Worm (Caenorhabditis elegans): ENCODE data around the gene F23F12.3.

Gene F23F12.3

DNA sequence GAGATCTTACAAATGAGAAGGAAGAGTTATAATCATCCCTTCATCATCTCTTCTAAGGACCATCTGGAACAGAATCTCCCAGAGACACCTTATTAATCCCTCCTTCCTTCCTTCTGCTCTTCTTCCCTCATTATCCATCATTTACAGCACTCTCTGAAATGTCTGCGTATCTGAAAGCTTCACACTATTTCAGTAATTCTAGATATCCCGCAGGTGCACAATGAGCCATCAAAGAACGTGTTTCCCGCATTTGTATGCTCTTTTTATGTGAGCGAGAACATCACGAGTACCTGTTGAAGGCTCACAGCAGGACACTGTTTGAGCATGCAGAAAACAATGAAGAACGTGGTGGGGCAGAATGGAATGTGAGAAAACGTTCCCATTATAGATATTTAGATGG is 23.9 kb upstream of the F23F12.3 start:
- TF ChIP-seq elt-1 (tag; optimal IDR thresholded peaks at IDR 0.05) (no peak), mml-1 (tag; optimal IDR thresholded peaks at IDR 0.05) (no peak), ceh-28 (tag; optimal IDR thresholded peaks at IDR 0.05) (no peak), lsy-12 (tag; optimal IDR thresholded peaks at IDR 0.05) (no peak), nhr-77 (tag; optimal IDR thresholded peaks at IDR 0.05) (no peak), ztf-4 (tag; optimal IDR thresholded peaks at IDR 0.05) (no peak), lin-39 (tag; optimal IDR thresholded peaks at IDR 0.05) (no peak)

DNA sequence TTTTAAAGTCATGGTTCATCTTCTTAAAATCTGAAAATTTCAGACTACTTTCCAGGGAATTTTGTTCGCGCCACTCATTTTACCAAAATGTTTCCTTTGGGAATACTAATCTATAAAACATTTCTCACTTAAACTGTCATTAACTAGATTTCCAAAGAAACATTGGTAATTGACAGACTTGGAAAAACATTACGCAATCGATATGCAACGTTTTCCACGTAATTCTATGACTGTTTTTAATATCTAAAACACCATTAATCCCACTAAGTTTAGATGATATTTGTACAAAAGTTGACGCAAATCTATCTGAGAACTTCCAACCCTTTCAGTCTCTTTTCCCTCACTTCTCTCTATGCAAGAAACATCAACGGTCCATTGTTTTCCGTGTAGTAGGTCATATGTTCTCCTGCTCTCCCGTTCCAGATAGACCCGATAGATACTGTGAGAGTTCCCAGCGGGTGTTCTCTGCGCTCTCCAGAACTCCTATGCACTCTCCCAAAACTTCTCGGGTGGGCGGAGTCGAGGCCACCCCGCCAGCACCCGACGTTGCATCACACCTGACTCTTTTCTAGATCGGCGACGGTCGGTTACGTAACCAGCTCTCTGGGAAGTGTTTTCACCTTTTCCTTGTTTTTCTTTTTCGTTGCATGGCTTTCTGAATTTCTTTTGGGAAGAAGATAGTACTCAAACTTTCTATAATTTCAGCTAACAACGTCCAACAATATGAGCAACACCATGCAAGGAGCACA is 21.9 kb upstream of the F23F12.3 start, which contains the start of gene zip-8:
Gene zip-8, plus strand, starts transcription at position 700 of the 749 bp plus-strand sequence.
- TF ChIP-seq pqm-1 (tag; optimal IDR thresholded peaks at IDR 0.05) (no peak), snpc-4 (tag; optimal IDR thresholded peaks at IDR 0.05) (no peak), lin-15B (tag; optimal IDR thresholded peaks at IDR 0.05) (no peak), ceh-9 (tag; optimal IDR thresholded peaks at IDR 0.05) (no peak)

DNA sequence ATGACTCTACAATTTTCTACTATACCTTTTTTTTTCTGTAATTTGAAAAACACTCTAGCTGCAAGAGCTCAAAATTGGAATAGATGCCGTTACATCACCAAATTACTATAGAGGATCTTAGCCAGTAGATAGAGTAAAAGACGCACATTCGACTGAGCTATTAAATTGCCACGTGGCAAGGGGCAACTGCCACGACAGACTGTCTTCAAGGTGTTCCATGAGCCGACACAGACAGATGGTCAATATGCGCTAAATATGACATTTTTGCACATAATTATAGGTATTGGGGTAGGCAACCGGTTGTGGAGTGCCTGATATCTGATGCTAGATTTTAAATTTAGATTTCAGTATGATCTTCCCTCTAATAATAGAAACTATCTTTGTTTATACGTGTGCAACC is 20.9 kb upstream of the F23F12.3 start:
- no peak for TF ChIP-seq nhr-25 (tag; optimal IDR thresholded peaks at IDR 0.05)
- TF ChIP-seq fos-1 (tag; optimal IDR thresholded peaks at IDR 0.05), result no peak
- no peak for TF ChIP-seq ceh-82 (tag; optimal IDR thresholded peaks at IDR 0.05)
- no peak for TF ChIP-seq ztf-4 (tag; optimal IDR thresholded peaks at IDR 0.05)
- no peak for TF ChIP-seq sea-2 (GFP tag; optimal IDR thresholded peaks at IDR 0.05)
- no peak for TF ChIP-seq unc-62 (GFP tag; optimal IDR thresholded peaks at IDR 0.05)
- TF ChIP-seq mdl-1 (tag; optimal IDR thresholded peaks at IDR 0.05), result no peak
- no peak for TF ChIP-seq egl-27 (tag; optimal IDR thresholded peaks at IDR 0.05)
- no peak for TF ChIP-seq nhr-11 (tag; optimal IDR thresholded peaks at IDR 0.05)
- no peak for TF ChIP-seq lsy-12 (tag; optimal IDR thresholded peaks at IDR 0.05)
- no peak for TF ChIP-seq elt-1 (tag; optimal IDR thresholded peaks at IDR 0.05)
- TF ChIP-seq elt-2 (tag; optimal IDR thresholded peaks at IDR 0.05), result no peak
- TF ChIP-seq eor-1 (tag; optimal IDR thresholded peaks at IDR 0.05), result no peak
- TF ChIP-seq nhr-28 (tag; optimal IDR thresholded peaks at IDR 0.05), result no peak
- no peak for TF ChIP-seq skn-1 (tag; optimal IDR thresholded peaks at IDR 0.05)
- TF ChIP-seq R02D3.7 (tag; optimal IDR thresholded peaks at IDR 0.05), result no peak
- no peak for TF ChIP-seq aly-2 (tag; optimal IDR thresholded peaks at IDR 0.05)
- no peak for TF ChIP-seq lin-39 (tag; optimal IDR thresholded peaks at IDR 0.05)
- TF ChIP-seq jun-1 (tag; optimal IDR thresholded peaks at IDR 0.05), result no peak
- TF ChIP-seq unc-39 (tag; optimal IDR thresholded peaks at IDR 0.05), result no peak

DNA sequence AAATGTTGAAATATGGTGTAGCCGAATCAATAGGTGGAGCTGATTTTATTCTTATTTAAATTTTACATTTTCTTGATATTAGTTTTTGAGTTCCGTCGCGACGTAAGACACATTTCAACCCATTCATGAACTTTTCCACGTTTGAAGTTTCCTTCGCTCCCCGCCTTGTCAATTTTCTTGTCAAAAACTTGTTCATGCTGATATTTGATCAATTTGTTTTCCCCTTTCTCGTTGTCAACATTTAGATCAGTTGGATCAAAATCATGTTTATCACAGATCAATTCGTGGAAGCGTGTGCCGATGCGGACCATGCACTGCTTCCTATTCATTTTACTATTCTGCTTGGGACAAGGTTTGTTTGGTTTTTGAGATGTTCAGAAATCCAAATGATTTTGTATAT is 17.4 kb upstream of the F23F12.3 start, which contains the start of gene chtb-2:
Gene chtb-2, plus strand, starts transcription at position 301 of the 400 bp plus-strand sequence.
- TF ChIP-seq mdl-1 (tag; optimal IDR thresholded peaks at IDR 0.05), result no peak
- no peak for TF ChIP-seq nhr-77 (tag; optimal IDR thresholded peaks at IDR 0.05)
- no peak for TF ChIP-seq skn-1 (tag; optimal IDR thresholded peaks at IDR 0.05)
- no peak for TF ChIP-seq nhr-237 (tag; optimal IDR thresholded peaks at IDR 0.05)
- no peak for TF ChIP-seq ZK546.5 (tag; optimal IDR thresholded peaks at IDR 0.05)
- TF ChIP-seq ceh-16 (tag; optimal IDR thresholded peaks at IDR 0.05), result no peak
- no peak for TF ChIP-seq ztf-11 (tag; optimal IDR thresholded peaks at IDR 0.05)
- no peak for TF ChIP-seq lin-39 (tag; optimal IDR thresholded peaks at IDR 0.05)
- TF ChIP-seq nhr-12 (tag; optimal IDR thresholded peaks at IDR 0.05), result no peak
- no peak for TF ChIP-seq daf-12 (tag; optimal IDR thresholded peaks at IDR 0.05)
- no peak for TF ChIP-seq pha-4 (tag; optimal IDR thresholded peaks at IDR 0.05)
- TF ChIP-seq zag-1 (tag; optimal IDR thresholded peaks at IDR 0.05), result no peak
- TF ChIP-seq nfya-1 (tag; optimal IDR thresholded peaks at IDR 0.05; ENCODE audit: insufficient read depth), result no peak
- no peak for TF ChIP-seq nhr-67 (tag; optimal IDR thresholded peaks at IDR 0.05)
- TF ChIP-seq R02D3.7 (tag; optimal IDR thresholded peaks at IDR 0.05), result no peak

All from whole organism, L3 larva.